Fruit fly (Drosophila melanogaster): ENCODE measurements around the gene CG14443.
A peak's percentile ranks its signal among the peaks of the same experiment; 100 is the strongest.

Gene CG14443

DNA sequence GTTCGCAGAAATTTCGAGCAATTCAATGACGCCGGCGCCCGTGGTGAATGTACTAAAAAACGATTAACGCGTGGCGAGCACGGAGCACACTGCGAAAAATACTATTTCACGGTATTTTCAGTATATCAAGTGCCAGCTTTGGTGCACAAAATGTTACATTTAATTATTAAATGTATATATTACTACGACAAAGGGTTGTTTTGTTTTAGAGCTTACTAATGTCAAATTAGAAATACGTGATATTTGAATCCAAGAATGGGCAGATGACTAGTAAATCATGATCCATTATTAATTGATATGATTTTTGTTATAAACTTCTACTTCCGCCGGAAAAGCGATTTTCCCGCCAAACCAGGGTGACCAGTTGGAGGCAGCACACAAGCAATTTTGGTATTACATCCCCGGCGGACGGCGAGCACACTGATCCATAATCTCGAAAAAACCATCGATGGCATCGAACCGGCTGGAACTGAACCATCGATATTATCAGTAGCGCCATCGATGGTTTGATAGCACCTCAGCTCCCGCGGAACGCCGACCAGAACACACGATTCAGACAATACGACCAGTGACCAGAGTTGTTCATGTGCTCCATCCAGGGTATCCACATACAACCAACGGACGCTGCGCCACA is 20.6 kb downstream of the CG14443 start, which contains the start of the genes CG3226 and Cdc7 (continued):
- TF ChIP-seq nerfin-1 (tag; optimal IDR thresholded peaks at IDR 0.05): peak; percentile 73
- peak; percentile 42 for TF ChIP-seq CG13424 (tag; optimal IDR thresholded peaks at IDR 0.05)
- peak; percentile 42 for TF ChIP-seq CG2120 (GFP tag; optimal IDR thresholded peaks at IDR 0.05)
- TF ChIP-seq CG10321 (GFP tag; IDR thresholded peaks at IDR 0.05): peak; percentile 39; the same call in 1 of the 2 replicates
- peak; percentile 53 for TF ChIP-seq nom (GFP tag; optimal IDR thresholded peaks at IDR 0.05)
- TF ChIP-seq Lim3 (GFP tag; IDR thresholded peaks at IDR 0.05): no peak
- TF ChIP-seq Dad (GFP tag; optimal IDR thresholded peaks at IDR 0.05): peak; percentile 43
- peak; percentile 64 for TF ChIP-seq CG18262 (tag; optimal IDR thresholded peaks at IDR 0.05)
- TF ChIP-seq CG14965 (GFP tag; optimal IDR thresholded peaks at IDR 0.05; ENCODE audit: borderline replicate concordance): no peak
- peak; percentile 65 for TF ChIP-seq scrt (GFP tag; optimal IDR thresholded peaks at IDR 0.05)
- peak; percentile 47 for TF ChIP-seq ac (GFP tag; optimal IDR thresholded peaks at IDR 0.05)
- TF ChIP-seq CG4424 (GFP tag; optimal IDR thresholded peaks at IDR 0.05): peak; percentile 72
- TF ChIP-seq caup (GFP tag; optimal IDR thresholded peaks at IDR 0.05; ENCODE audit: severe bottlenecking): peak; percentile 91
- TF ChIP-seq dati (GFP tag; IDR thresholded peaks at IDR 0.05): 0 out of 2 replicates have a peak, but pooled peaks have one; percentile 35
- peak; percentile 44; the same call in 2 of the 3 replicates for TF ChIP-seq croc (GFP tag; conservative IDR thresholded peaks at IDR 0.05)
- TF ChIP-seq Dref (GFP tag; IDR thresholded peaks at IDR 0.05): peak; percentile 80
- TF ChIP-seq CG8388 (GFP tag; optimal IDR thresholded peaks at IDR 0.05): peak; percentile 61
- peak; percentile 49; the same call in 1 of the 2 replicates for TF ChIP-seq nerfin-2 (GFP tag; IDR thresholded peaks at IDR 0.05; ENCODE audit: partially characterized antibody)
- peak; percentile 41 for TF ChIP-seq Camta (GFP tag; optimal IDR thresholded peaks at IDR 0.05)
- TF ChIP-seq Ada2b (GFP tag; IDR thresholded peaks at IDR 0.05): peak; percentile 33; the same call in 1 of the 2 replicates
- 0 out of 2 replicates have a peak, but pooled peaks have one; percentile 26 for TF ChIP-seq CG4730 (GFP tag; IDR thresholded peaks at IDR 0.05)
- peak; percentile 40; the same call in 1 of the 2 replicates for TF ChIP-seq CG7372 (GFP tag; IDR thresholded peaks at IDR 0.05)
- TF ChIP-seq Tbp (GFP tag; optimal IDR thresholded peaks at IDR 0.05): no peak
- peak; percentile 52 for TF ChIP-seq CG11723 (GFP tag; optimal IDR thresholded peaks at IDR 0.05)
- peak; percentile 78; the same call in 2 of the 3 replicates for TF ChIP-seq CG11456 (GFP tag; IDR thresholded peaks at IDR 0.05)
- peak; percentile 98 for TF ChIP-seq Ets97D (GFP tag; optimal IDR thresholded peaks at IDR 0.05)
- TF ChIP-seq CG32532 (GFP tag; IDR thresholded peaks at IDR 0.05): peak; percentile 71
- TF ChIP-seq Trl (optimal IDR thresholded peaks at IDR 0.05): no peak
- peak; percentile 35 for TF ChIP-seq Trl (GFP tag; optimal IDR thresholded peaks at IDR 0.05)
- TF ChIP-seq Six4 (GFP tag; optimal IDR thresholded peaks at IDR 0.05): peak; percentile 29
- TF ChIP-seq Elba2 (GFP tag; optimal IDR thresholded peaks at IDR 0.05): no peak
- TF ChIP-seq Poxn (GFP tag; IDR thresholded peaks at IDR 0.05): no peak
- TF ChIP-seq peb (GFP tag; IDR thresholded peaks at IDR 0.05): no peak
- peak; percentile 58 for TF ChIP-seq CG8359 (GFP tag; optimal IDR thresholded peaks at IDR 0.05; ENCODE audit: borderline replicate concordance)
- TF ChIP-seq NFAT (GFP tag; IDR thresholded peaks at IDR 0.05): peak; percentile 58; the same call in 1 of the 2 replicates
- TF ChIP-seq sqz (GFP tag; optimal IDR thresholded peaks at IDR 0.05): peak; percentile 72
- peak; percentile 27 for TF ChIP-seq Sox102F (GFP tag; optimal IDR thresholded peaks at IDR 0.05)
- peak; percentile 76 for TF ChIP-seq CG13287 (GFP tag; IDR thresholded peaks at IDR 0.05; ENCODE audit: partially characterized antibody)
- TF ChIP-seq CG2199 (GFP tag; IDR thresholded peaks at IDR 0.05): no peak
- TF ChIP-seq Pdp1 (GFP tag; optimal IDR thresholded peaks at IDR 0.05): peak; percentile 31 to 43
- peak; percentile 63; the same call in 1 of the 2 replicates for TF ChIP-seq E2f1 (GFP tag; IDR thresholded peaks at IDR 0.05)
- peak; percentile 70 for TF ChIP-seq CG8924 (tag; optimal IDR thresholded peaks at IDR 0.05)
- TF ChIP-seq CG11085 (GFP tag; IDR thresholded peaks at IDR 0.05): no peak
- peak; percentile 75 for TF ChIP-seq odd (GFP tag; optimal IDR thresholded peaks at IDR 0.05)
- TF ChIP-seq CG6813 (GFP tag; optimal IDR thresholded peaks at IDR 0.05): peak; percentile 75
- peak; percentile 39; the same call in 1 of the 2 replicates for TF ChIP-seq slbo (GFP tag; IDR thresholded peaks at IDR 0.05)
- TF ChIP-seq CG3847 (GFP tag; IDR thresholded peaks at IDR 0.05): peak; percentile 57; the same call in 1 of the 2 replicates
- peak; percentile 87 for TF ChIP-seq amos (GFP tag; IDR thresholded peaks at IDR 0.05; ENCODE audit: partially characterized antibody)
- no peak for TF ChIP-seq CG6689 (GFP tag; IDR thresholded peaks at IDR 0.05)

Data from whole organism, embryonic.